Fruit fly (Drosophila melanogaster) whole organism, embryonic: ENCODE results near the gene Kah.

Source experiments
- CG10366 ChIP-seq: fragments of 200-800 bp; sonication (Bioruptor generic); IDR thresholded peaks from 2 replicates; pipeline ENCODE4 v1.3.6; 2022; ENCODE audit warnings: missing biosample characterization, missing genetic modification characterization
- CG10979 ChIP-seq: fragments of 200-800 bp; sonication (Bioruptor generic); optimal IDR thresholded peaks from 2 replicates; lab custom pipeline; 2018; ENCODE audit warnings: missing biosample characterization, mild to moderate bottlenecking, missing genetic modification characterization, moderate library complexity
- CG11093 ChIP-seq: fragments of 200-800 bp; sonication (Bioruptor generic); IDR thresholded peaks from 3 replicates; pipeline ENCODE4 v1.3.6; 2022; ENCODE audit warnings: missing biosample characterization, missing genetic modification characterization
- CG11456 ChIP-seq: fragments of 200-800 bp; sonication (Bioruptor generic); IDR thresholded peaks from 3 replicates; pipeline ENCODE4 v1.3.6; 2022; ENCODE audit warnings: missing biosample characterization, missing genetic modification characterization
- CG11695 ChIP-seq: fragments of 200-800 bp; sonication (Bioruptor generic); IDR thresholded peaks from 3 replicates; pipeline ENCODE4 v1.3.6; 2022; ENCODE audit warnings: missing biosample characterization, missing genetic modification characterization
- CG12769 ChIP-seq: fragments of 200-800 bp; sonication (Bioruptor generic); optimal IDR thresholded peaks from 2 replicates; lab custom pipeline; 2019; ENCODE audit warnings: missing biosample characterization, mild to moderate bottlenecking, missing genetic modification characterization, moderate library complexity
- CG13123 ChIP-seq: fragments of 200-800 bp; sonication (Bioruptor generic); optimal IDR thresholded peaks from 2 replicates; lab custom pipeline; 2016; ENCODE audit warnings: missing biosample characterization, missing genetic modification characterization
- CG13894 ChIP-seq: fragments of 200-800 bp; sonication (Bioruptor generic); optimal IDR thresholded peaks from 3 replicates; lab custom pipeline; 2018; ENCODE audit warnings: missing biosample characterization, mild to moderate bottlenecking, missing genetic modification characterization, moderate library complexity
- CG17328 ChIP-seq: fragments of 200-800 bp; sonication (Bioruptor generic); IDR thresholded peaks from 2 replicates; pipeline ENCODE4 v1.3.6; 2022; ENCODE audit warnings: missing biosample characterization, missing genetic modification characterization
- CG17361 ChIP-seq: fragments of 200-800 bp; sonication (Bioruptor generic); IDR thresholded peaks from 3 replicates; pipeline ENCODE4 v1.3.6; 2022; ENCODE audit warnings: missing biosample characterization, missing genetic modification characterization
- CG18262 ChIP-seq: fragments of 200-800 bp; optimal IDR thresholded peaks from 3 replicates; lab custom pipeline; 2019; ENCODE audit warnings: missing biosample characterization, mild to moderate bottlenecking, missing genetic modification characterization, moderate library complexity
- CG2199 ChIP-seq: fragments of 200-800 bp; sonication (Bioruptor generic); IDR thresholded peaks from 3 replicates; pipeline ENCODE4 v1.3.6; 2022; ENCODE audit warnings: missing biosample characterization, missing genetic modification characterization
- CG34422 ChIP-seq: fragments of 200-800 bp; sonication (Bioruptor generic); IDR thresholded peaks from 3 replicates; pipeline ENCODE4 v1.3.6; 2022; ENCODE audit warnings: missing biosample characterization, missing genetic modification characterization
- CG4424 ChIP-seq: fragments of 200-800 bp; sonication (Bioruptor generic); optimal IDR thresholded peaks from 3 replicates; lab custom pipeline; 2016; ENCODE audit warnings: missing biosample characterization, missing genetic modification characterization
- CG6689 ChIP-seq: fragments of 200-800 bp; sonication (Bioruptor generic); IDR thresholded peaks from 2 replicates; pipeline ENCODE4 v1.3.6; 2022; ENCODE audit warnings: missing biosample characterization, missing genetic modification characterization
- CG6765 ChIP-seq: fragments of 200-800 bp; sonication (Bioruptor generic); optimal IDR thresholded peaks from 3 replicates; lab custom pipeline; 2017; ENCODE audit warnings: missing biosample characterization, mild to moderate bottlenecking, missing genetic modification characterization
- CG8089 ChIP-seq: fragments of 200-800 bp; sonication (Bioruptor generic); optimal IDR thresholded peaks from 3 replicates; lab custom pipeline; 2016; ENCODE audit warnings: missing biosample characterization, missing genetic modification characterization
- CG9727 ChIP-seq: fragments of 200-800 bp; sonication (Bioruptor generic); optimal IDR thresholded peaks from 3 replicates; lab custom pipeline; 2017; ENCODE audit warnings: missing biosample characterization, mild to moderate bottlenecking, missing genetic modification characterization
- CG9876 ChIP-seq: fragments of 200-800 bp; sonication (Bioruptor generic); optimal IDR thresholded peaks from 2 replicates; lab custom pipeline; 2016; ENCODE audit warnings: missing biosample characterization, missing genetic modification characterization
- Camta ChIP-seq: fragments of 200-800 bp; sonication (Bioruptor generic); optimal IDR thresholded peaks from 2 replicates; lab custom pipeline; 2016; ENCODE audit warnings: missing biosample characterization, missing genetic modification characterization
- Dad ChIP-seq: fragments of 200-800 bp; sonication (Bioruptor generic); optimal IDR thresholded peaks from 3 replicates; lab custom pipeline; 2016; ENCODE audit warnings: missing biosample characterization, missing genetic modification characterization
- E2f2 ChIP-seq: fragments of 200-800 bp; sonication (Bioruptor generic); IDR thresholded peaks from 2 replicates; pipeline ENCODE4 v1.3.6; 2022; ENCODE audit warnings: missing biosample characterization, missing genetic modification characterization
- Mes4 ChIP-seq: fragments of 200-800 bp; sonication (Bioruptor generic); optimal IDR thresholded peaks from 2 replicates; lab custom pipeline; 2016; ENCODE audit warnings: missing biosample characterization, missing genetic modification characterization
- Oli ChIP-seq: fragments of 200-800 bp; sonication (Bioruptor generic); optimal IDR thresholded peaks from 2 replicates; lab custom pipeline; 2018; ENCODE audit warnings: missing biosample characterization, mild to moderate bottlenecking, missing genetic modification characterization, moderate library complexity
- PHDP ChIP-seq: fragments of 200-800 bp; sonication (Bioruptor generic); optimal IDR thresholded peaks from 3 replicates; lab custom pipeline; 2018; ENCODE audit warnings: missing biosample characterization, mild to moderate bottlenecking, missing genetic modification characterization, moderate library complexity
- Scr ChIP-seq: fragments of 200-800 bp; sonication (Bioruptor generic); IDR thresholded peaks from 2 replicates; pipeline ENCODE4 v1.3.6; 2022; ENCODE audit warnings: missing biosample characterization, missing genetic modification characterization; ENCODE audit not compliant: partially characterized antibody
- Ssrp ChIP-seq: fragments of 200-800 bp; sonication (Bioruptor generic); optimal IDR thresholded peaks from 2 replicates; lab custom pipeline; 2018; ENCODE audit warnings: missing biosample characterization, mild to moderate bottlenecking, missing genetic modification characterization, moderate library complexity
- Xrp1 ChIP-seq: fragments of 200-800 bp; sonication (Bioruptor generic); IDR thresholded peaks from 2 replicates; pipeline ENCODE4 v1.3.6; 2022; ENCODE audit warnings: missing biosample characterization, missing genetic modification characterization
- bsh ChIP-seq, 2 experiments: fragments of 200-800 bp; sonication (Bioruptor generic); optimal IDR thresholded peaks; 2 replicates each; lab custom pipeline; 2017 to 2018; ENCODE audit warnings: mild to moderate bottlenecking in 2 of 2, missing biosample characterization in 2 of 2, missing genetic modification characterization in 2 of 2, moderate library complexity in 1 of 2
- cad ChIP-seq: fragments of >200 bp; optimal IDR thresholded peaks from 2 replicates; lab custom pipeline; 2017; ENCODE audit warnings: missing biosample characterization, missing genetic modification characterization
- caup ChIP-seq: fragments of 200-800 bp; sonication (Bioruptor generic); optimal IDR thresholded peaks from 3 replicates; lab custom pipeline; 2017; ENCODE audit warnings: missing biosample characterization, mild to moderate bottlenecking, missing genetic modification characterization, moderate library complexity; ENCODE audit not compliant: severe bottlenecking
- ci ChIP-seq: fragments of 200-800 bp; sonication (Bioruptor generic); IDR thresholded peaks from 3 replicates; pipeline ENCODE4 v1.3.6; 2022; ENCODE audit warnings: missing biosample characterization, missing genetic modification characterization
- crol ChIP-seq: fragments of 200-800 bp; sonication (Bioruptor generic); IDR thresholded peaks from 2 replicates; pipeline ENCODE4 v1.3.6; 2022; ENCODE audit warnings: missing biosample characterization, missing genetic modification characterization
- emc ChIP-seq: fragments of 200-800 bp; sonication (Bioruptor generic); optimal IDR thresholded peaks from 2 replicates; lab custom pipeline; 2016; ENCODE audit warnings: missing biosample characterization, missing genetic modification characterization
- gcm ChIP-seq: fragments of 200-800 bp; sonication (Bioruptor generic); optimal IDR thresholded peaks from 2 replicates; lab custom pipeline; 2019; ENCODE audit warnings: missing biosample characterization, mild to moderate bottlenecking, missing genetic modification characterization, moderate library complexity
- h ChIP-seq: fragments of >200 bp; optimal IDR thresholded peaks from 2 replicates; lab custom pipeline; 2017
- hb ChIP-seq: fragments of 200-800 bp; sonication (Bioruptor generic); IDR thresholded peaks from 3 replicates; pipeline ENCODE4 v1.3.6; 2022; ENCODE audit warnings: missing biosample characterization, missing genetic modification characterization; ENCODE audit not compliant: partially characterized antibody
- insv ChIP-seq, 2 experiments: fragments of 200-800 bp; sonication (Bioruptor generic); optimal IDR thresholded peaks; 3 replicates each; lab custom pipeline; 2016 to 2018; ENCODE audit warnings: missing biosample characterization in 2 of 2, missing genetic modification characterization in 2 of 2
- prd ChIP-seq, 3 experiments: fragments of >200 bp in 2 of 3; fragments of 200-800 bp in 1 of 3; sonication (Bioruptor generic) in 1 of 3; optimal IDR thresholded peaks in 2 of 3; IDR thresholded peaks in 1 of 3; 2 replicates in 2 of 3; 3 replicates in 1 of 3; pipeline versions ENCODE4 v1.3.6 to Lab custom; 2017 to 2022; ENCODE audit warnings: missing biosample characterization in 1 of 3, missing genetic modification characterization in 1 of 3
- pros ChIP-seq: fragments of 200-800 bp; sonication (Bioruptor generic); optimal IDR thresholded peaks from 3 replicates; lab custom pipeline; 2019; ENCODE audit warnings: missing biosample characterization, mild to moderate bottlenecking, missing genetic modification characterization, moderate library complexity
- seq ChIP-seq: fragments of 200-800 bp; sonication (Bioruptor generic); IDR thresholded peaks from 2 replicates; pipeline ENCODE4 v1.3.6; 2022; ENCODE audit warnings: missing biosample characterization, missing genetic modification characterization
- shn ChIP-seq: fragments of 200-800 bp; sonication (Bioruptor generic); optimal IDR thresholded peaks from 3 replicates; lab custom pipeline; 2016; ENCODE audit warnings: missing biosample characterization, missing genetic modification characterization
- sima ChIP-seq: fragments of 200-800 bp; sonication (Bioruptor generic); optimal IDR thresholded peaks from 2 replicates; lab custom pipeline; 2016; ENCODE audit warnings: missing biosample characterization, missing genetic modification characterization
- slbo ChIP-seq: fragments of 200-800 bp; sonication (Bioruptor generic); IDR thresholded peaks from 2 replicates; pipeline ENCODE4 v1.3.6; 2022; ENCODE audit warnings: missing biosample characterization, missing genetic modification characterization
- tap ChIP-seq: fragments of 200-800 bp; optimal IDR thresholded peaks from 3 replicates; lab custom pipeline; 2019; ENCODE audit warnings: missing biosample characterization, mild to moderate bottlenecking, missing genetic modification characterization, moderate library complexity
- tgo ChIP-seq: fragments of 200-800 bp; sonication (Bioruptor generic); IDR thresholded peaks from 3 replicates; pipeline ENCODE4 v1.3.6; 2022; ENCODE audit warnings: missing biosample characterization, missing genetic modification characterization
- tup ChIP-seq: fragments of 200-800 bp; sonication (Bioruptor generic); optimal IDR thresholded peaks from 2 replicates; lab custom pipeline; 2016; ENCODE audit warnings: missing biosample characterization, mild to moderate bottlenecking, missing genetic modification characterization, moderate library complexity

Gene Kah

dm6 chr3L:533807-534206 lies 55.3 kb downstream of the Kah start (continued):
- peak; percentile 65; the same call in 1 of the 3 replicates for TF ChIP-seq CG11456 (GFP tag; lab: Robert Waterston, UW)
- 0 out of 2 replicates have a peak, but pooled peaks have one; percentile 11 for TF ChIP-seq seq (GFP tag; lab: Robert Waterston, UW)
- peak; percentile 66; the same call in 2 of the 3 replicates for TF ChIP-seq ci
- TF ChIP-seq Camta (GFP tag; lab: Kevin White, UChicago), result no peak
- TF ChIP-seq CG13894 (tag; lab: Kevin White, UChicago), result no peak
- TF ChIP-seq Mes4 (GFP tag; lab: Kevin White, UChicago), result no peak
- no peak for TF ChIP-seq Dad
- peak; percentile 29; the same call in 1 of the 2 replicates for TF ChIP-seq CG10366 (GFP tag; lab: Robert Waterston, UW)
- 0 out of 2 replicates have a peak, but pooled peaks have one; percentile 28 for TF ChIP-seq slbo
- TF ChIP-seq emc (GFP tag; lab: Kevin White, UChicago), result no peak
- TF ChIP-seq tup (GFP tag; lab: Kevin White, UChicago), result no peak
- TF ChIP-seq cad, result no peak
- no peak for TF ChIP-seq sima (GFP tag; lab: Kevin White, UChicago)
- peak; percentile 10 for TF ChIP-seq CG12769 (tag; lab: Kevin White, UChicago)
- no peak for TF ChIP-seq CG11093 (GFP tag; lab: Robert Waterston, UW)
- no peak for TF ChIP-seq pros
- TF ChIP-seq crol (GFP tag; lab: Robert Waterston, UW), result no peak
- TF ChIP-seq PHDP (tag; lab: Kevin White, UChicago), result peak; percentile 3
- peak; percentile 66 for TF ChIP-seq Scr (GFP tag; lab: Robert Waterston, UW)
- TF ChIP-seq CG10979 (tag; lab: Kevin White, UChicago), result peak; percentile 40
- no peak for TF ChIP-seq CG6765 (GFP tag; lab: Kevin White, UChicago)
- TF ChIP-seq tgo (GFP tag; lab: Robert Waterston, UW), result 0 out of 3 replicates have a peak, but pooled peaks have one; percentile 35
- no peak for TF ChIP-seq E2f2 (GFP tag; lab: Robert Waterston, UW)
- peak; percentile 3 for TF ChIP-seq Oli (tag; lab: Kevin White, UChicago)
- peak; percentile 52; the same call in 1 of the 3 replicates for TF ChIP-seq CG11695 (GFP tag; lab: Robert Waterston, UW)
- no peak for TF ChIP-seq CG8089 (GFP tag; lab: Kevin White, UChicago)
- no peak for TF ChIP-seq CG2199
- TF ChIP-seq CG17328, result peak; percentile 43; the same call in 1 of the 2 replicates
- TF ChIP-seq CG34422 (GFP tag; lab: Robert Waterston, UW), result 0 out of 3 replicates have a peak, but pooled peaks have one; percentile 20
- peak; percentile 64 for TF ChIP-seq Xrp1 (GFP tag; lab: Robert Waterston, UW)
- TF ChIP-seq hb, result no peak
- TF ChIP-seq CG4424 (GFP tag; lab: Kevin White, UChicago), result peak; percentile 1
- no peak for TF ChIP-seq gcm (GFP tag; lab: Kevin White, UChicago)
- 0 out of 3 replicates have a peak, but pooled peaks have one; percentile 28 for TF ChIP-seq CG17361 (GFP tag; lab: Robert Waterston, UW)
- TF ChIP-seq tap (tag; lab: Kevin White, UChicago), result peak; percentile 3
- no peak for TF ChIP-seq h (lab: Kevin White, UChicago)
- no peak for TF ChIP-seq insv (GFP tag; optimal IDR thresholded peaks at IDR 0.05; lab: Kevin White, UChicago)
- peak; percentile 8 for TF ChIP-seq CG18262
- TF ChIP-seq CG9876 (GFP tag; lab: Kevin White, UChicago), result no peak
- TF ChIP-seq bsh (GFP tag; optimal IDR thresholded peaks at IDR 0.05; lab: Kevin White, UChicago), result peak in 1 of 2 experiments; percentile 55
- TF ChIP-seq CG9727, result peak; percentile 36
- peak; percentile 58 for TF ChIP-seq CG6689 (GFP tag; lab: Robert Waterston, UW)
- no peak for TF ChIP-seq caup (GFP tag; lab: Kevin White, UChicago)
- TF ChIP-seq shn, result no peak
- TF ChIP-seq prd (optimal IDR thresholded peaks at IDR 0.05; lab: Kevin White, UChicago), result no peak
- TF ChIP-seq prd (GFP tag; IDR thresholded peaks at IDR 0.05; lab: Robert Waterston, UW), result peak; percentile 44; the same call in 2 of the 3 replicates
- no peak for TF ChIP-seq CG13123 (GFP tag; lab: Kevin White, UChicago)
- peak; percentile 3 for TF ChIP-seq Ssrp (tag; lab: Kevin White, UChicago)
